Fruit fly (Drosophila melanogaster) whole organism, embryonic: Measurements from ENCODE around the gene cher.

Source experiments
- Adf1 ChIP-seq: fragments of 200-800 bp; sonication (Bioruptor generic); IDR thresholded peaks from 2 replicates; pipeline ENCODE4 v1.3.6; 2022; ENCODE audit warnings: missing biosample characterization, missing genetic modification characterization
- CG10209 ChIP-seq: fragments of 200-800 bp; sonication (Bioruptor generic); optimal IDR thresholded peaks from 3 replicates; lab custom pipeline; 2017; ENCODE audit warnings: missing biosample characterization, mild to moderate bottlenecking, missing genetic modification characterization, missing genetic modification reagents
- CG10274 ChIP-seq: fragments of 200-800 bp; sonication (Bioruptor generic); optimal IDR thresholded peaks from 3 replicates; lab custom pipeline; 2017; ENCODE audit warnings: missing biosample characterization, mild to moderate bottlenecking, missing genetic modification characterization
- CG1233 ChIP-seq: fragments of 200-800 bp; sonication (Bioruptor generic); optimal IDR thresholded peaks from 4 replicates; lab custom pipeline; 2018; ENCODE audit warnings: missing biosample characterization, mild to moderate bottlenecking, missing genetic modification characterization
- CG12659 ChIP-seq: fragments of 200-800 bp; sonication (Bioruptor generic); optimal IDR thresholded peaks from 3 replicates; lab custom pipeline; 2017; ENCODE audit warnings: mild to moderate bottlenecking, missing biosample characterization, missing genetic modification reagents, missing genetic modification characterization
- CG15269 ChIP-seq: fragments of 200-800 bp; sonication (Bioruptor generic); optimal IDR thresholded peaks from 2 replicates; lab custom pipeline; 2018; ENCODE audit warnings: missing biosample characterization, mild to moderate bottlenecking, missing genetic modification characterization, moderate library complexity
- CG1602 ChIP-seq: fragments of 200-800 bp; sonication (Bioruptor generic); optimal IDR thresholded peaks from 3 replicates; lab custom pipeline; 2016; ENCODE audit warnings: missing biosample characterization, missing genetic modification characterization
- CG2889 ChIP-seq: fragments of 200-800 bp; sonication (Bioruptor generic); IDR thresholded peaks from 3 replicates; pipeline ENCODE4 v1.3.6; 2022; ENCODE audit warnings: missing biosample characterization, missing genetic modification characterization
- CG30403 ChIP-seq: fragments of 200-800 bp; sonication (Bioruptor generic); optimal IDR thresholded peaks from 3 replicates; lab custom pipeline; 2016; ENCODE audit warnings: missing biosample characterization, missing genetic modification characterization
- CG3163 ChIP-seq: fragments of 200-800 bp; sonication (Bioruptor generic); optimal IDR thresholded peaks from 3 replicates; lab custom pipeline; 2016; ENCODE audit warnings: missing biosample characterization, missing genetic modification characterization
- CG3726 ChIP-seq: fragments of 200-800 bp; sonication (Bioruptor generic); IDR thresholded peaks from 3 replicates; pipeline ENCODE4, ENCODE4 v1.3.6; 2022; ENCODE audit warnings: missing biosample characterization, missing genetic modification characterization
- CG8089 ChIP-seq: fragments of 200-800 bp; sonication (Bioruptor generic); optimal IDR thresholded peaks from 3 replicates; lab custom pipeline; 2016; ENCODE audit warnings: missing biosample characterization, missing genetic modification characterization
- D19B ChIP-seq: fragments of 200-800 bp; sonication (Bioruptor generic); optimal IDR thresholded peaks from 2 replicates; lab custom pipeline; 2017; ENCODE audit warnings: missing biosample characterization, mild to moderate bottlenecking, missing genetic modification characterization
- Dbx ChIP-seq: fragments of 200-800 bp; sonication (Bioruptor generic); IDR thresholded peaks from 3 replicates; pipeline ENCODE4 v1.3.6; 2022; ENCODE audit warnings: missing biosample characterization, missing genetic modification characterization
- E2f2 ChIP-seq: fragments of 200-800 bp; sonication (Bioruptor generic); IDR thresholded peaks from 2 replicates; pipeline ENCODE4 v1.3.6; 2022; ENCODE audit warnings: missing biosample characterization, missing genetic modification characterization
- HmgZ ChIP-seq: fragments of 200-800 bp; sonication (Bioruptor generic); optimal IDR thresholded peaks from 2 replicates; lab custom pipeline; 2018; ENCODE audit warnings: missing biosample characterization, mild to moderate bottlenecking, missing genetic modification characterization
- Hmr ChIP-seq: fragments of 200-800 bp; sonication (Bioruptor generic); optimal IDR thresholded peaks from 3 replicates; lab custom pipeline; 2017; ENCODE audit warnings: mild to moderate bottlenecking, missing biosample characterization, missing genetic modification reagents, missing genetic modification characterization
- Myb ChIP-seq: fragments of 200-800 bp; sonication (Bioruptor generic); optimal IDR thresholded peaks from 2 replicates; lab custom pipeline; 2016; ENCODE audit warnings: missing biosample characterization, missing genetic modification characterization
- NFAT ChIP-seq: fragments of 200-800 bp; sonication (Bioruptor generic); IDR thresholded peaks from 2 replicates; pipeline ENCODE4 v1.3.6; 2022; ENCODE audit warnings: missing biosample characterization, missing genetic modification characterization
- NfI ChIP-seq: fragments of 200-800 bp; sonication (Bioruptor generic); optimal IDR thresholded peaks from 3 replicates; lab custom pipeline; 2018; ENCODE audit warnings: missing biosample characterization, mild to moderate bottlenecking, missing genetic modification characterization, moderate library complexity
- Oli ChIP-seq: fragments of 200-800 bp; sonication (Bioruptor generic); optimal IDR thresholded peaks from 2 replicates; lab custom pipeline; 2018; ENCODE audit warnings: missing biosample characterization, mild to moderate bottlenecking, missing genetic modification characterization, moderate library complexity
- Rfx ChIP-seq: fragments of 200-800 bp; sonication (Bioruptor generic); IDR thresholded peaks from 2 replicates; pipeline ENCODE4 v1.3.6; 2022; ENCODE audit warnings: missing biosample characterization, missing genetic modification characterization
- Scr ChIP-seq: fragments of 200-800 bp; sonication (Bioruptor generic); IDR thresholded peaks from 2 replicates; pipeline ENCODE4 v1.3.6; 2022; ENCODE audit warnings: missing biosample characterization, missing genetic modification characterization; ENCODE audit not compliant: partially characterized antibody
- Xrp1 ChIP-seq: fragments of 200-800 bp; sonication (Bioruptor generic); IDR thresholded peaks from 2 replicates; pipeline ENCODE4 v1.3.6; 2022; ENCODE audit warnings: missing biosample characterization, missing genetic modification characterization
- ap ChIP-seq: fragments of 200-800 bp; sonication (Bioruptor generic); IDR thresholded peaks from 2 replicates; pipeline ENCODE4 v1.3.6; 2022; ENCODE audit warnings: missing biosample characterization, missing genetic modification characterization
- bab2 ChIP-seq: fragments of 200-800 bp; sonication (Bioruptor generic); optimal IDR thresholded peaks from 2 replicates; lab custom pipeline; 2016; ENCODE audit warnings: missing biosample characterization, missing genetic modification characterization
- bbx ChIP-seq: fragments of 200-800 bp; sonication (Bioruptor generic); IDR thresholded peaks from 2 replicates; pipeline ENCODE4 v1.3.6; 2022; ENCODE audit warnings: missing biosample characterization, missing genetic modification characterization; ENCODE audit not compliant: partially characterized antibody
- br ChIP-seq: fragments of >200 bp; optimal IDR thresholded peaks from 2 replicates; lab custom pipeline; 2017
- dimm ChIP-seq: fragments of 200-800 bp; sonication (Bioruptor generic); IDR thresholded peaks from 2 replicates; pipeline ENCODE4 v1.3.6; 2022; ENCODE audit warnings: missing biosample characterization, missing genetic modification characterization
- dmrt11E ChIP-seq: fragments of 200-800 bp; sonication (Bioruptor generic); optimal IDR thresholded peaks from 3 replicates; lab custom pipeline; 2018; ENCODE audit warnings: missing biosample characterization, mild to moderate bottlenecking, missing genetic modification characterization, moderate library complexity
- exex ChIP-seq: fragments of 200-800 bp; sonication (Bioruptor generic); optimal IDR thresholded peaks from 4 replicates; lab custom pipeline; 2018; ENCODE audit warnings: missing biosample characterization, mild to moderate bottlenecking, missing genetic modification characterization, moderate library complexity
- gcm ChIP-seq: fragments of 200-800 bp; sonication (Bioruptor generic); optimal IDR thresholded peaks from 2 replicates; lab custom pipeline; 2019; ENCODE audit warnings: missing biosample characterization, mild to moderate bottlenecking, missing genetic modification characterization, moderate library complexity
- gem ChIP-seq: fragments of 200-800 bp; sonication (Bioruptor generic); optimal IDR thresholded peaks from 2 replicates; lab custom pipeline; 2019; ENCODE audit warnings: missing biosample characterization, mild to moderate bottlenecking, missing genetic modification characterization, moderate library complexity
- gsb-n ChIP-seq: fragments of 200-800 bp; sonication (Bioruptor generic); optimal IDR thresholded peaks from 3 replicates; lab custom pipeline; 2018; ENCODE audit warnings: missing biosample characterization, mild to moderate bottlenecking, missing genetic modification characterization
- lbe ChIP-seq: fragments of 200-800 bp; sonication (Bioruptor generic); optimal IDR thresholded peaks from 2 replicates; lab custom pipeline; 2016; ENCODE audit warnings: missing biosample characterization, mild to moderate bottlenecking, missing genetic modification characterization
- mirr ChIP-seq: fragments of 200-800 bp; sonication (Bioruptor generic); optimal IDR thresholded peaks from 3 replicates; lab custom pipeline; 2018; ENCODE audit warnings: missing biosample characterization, mild to moderate bottlenecking, missing genetic modification characterization
- nerfin-1 ChIP-seq: fragments of 200-800 bp; sonication (Bioruptor generic); optimal IDR thresholded peaks from 3 replicates; lab custom pipeline; 2019; ENCODE audit warnings: missing biosample characterization, mild to moderate bottlenecking, missing genetic modification characterization, moderate library complexity
- nerfin-2 ChIP-seq: fragments of 200-800 bp; sonication (Bioruptor generic); IDR thresholded peaks from 2 replicates; pipeline ENCODE4 v1.3.6; 2022; ENCODE audit warnings: missing biosample characterization, missing genetic modification characterization; ENCODE audit not compliant: partially characterized antibody
- rib ChIP-seq: fragments of 200-800 bp; sonication (Bioruptor generic); IDR thresholded peaks from 2 replicates; pipeline ENCODE4 v1.3.6; 2022; ENCODE audit warnings: missing biosample characterization, missing genetic modification characterization
- row ChIP-seq: fragments of 200-800 bp; sonication (Bioruptor generic); IDR thresholded peaks from 3 replicates; pipeline ENCODE4 v1.3.6; 2022; ENCODE audit warnings: missing biosample characterization, missing genetic modification characterization
- schlank ChIP-seq: fragments of 200-800 bp; sonication (Bioruptor generic); optimal IDR thresholded peaks from 2 replicates; lab custom pipeline; 2018; ENCODE audit warnings: missing biosample characterization, mild to moderate bottlenecking, missing genetic modification characterization
- seq ChIP-seq: fragments of 200-800 bp; sonication (Bioruptor generic); IDR thresholded peaks from 2 replicates; pipeline ENCODE4 v1.3.6; 2022; ENCODE audit warnings: missing biosample characterization, missing genetic modification characterization
- slbo ChIP-seq: fragments of 200-800 bp; sonication (Bioruptor generic); IDR thresholded peaks from 2 replicates; pipeline ENCODE4 v1.3.6; 2022; ENCODE audit warnings: missing biosample characterization, missing genetic modification characterization
- slou ChIP-seq: fragments of 200-800 bp; sonication (Bioruptor generic); optimal IDR thresholded peaks from 3 replicates; lab custom pipeline; 2016; ENCODE audit warnings: missing biosample characterization, missing genetic modification characterization
- tin ChIP-seq: fragments of 200-800 bp; sonication (Bioruptor generic); optimal IDR thresholded peaks from 3 replicates; lab custom pipeline; 2016; ENCODE audit warnings: missing biosample characterization, missing genetic modification characterization
- toy ChIP-seq: fragments of 200-800 bp; sonication (Bioruptor generic); IDR thresholded peaks from 2 replicates; pipeline ENCODE4 v1.3.6; 2022; ENCODE audit warnings: missing biosample characterization, missing genetic modification characterization
- wek ChIP-seq: fragments of 200-800 bp; sonication (Bioruptor generic); optimal IDR thresholded peaks from 3 replicates; lab custom pipeline; 2018; ENCODE audit warnings: missing biosample characterization, mild to moderate bottlenecking, missing genetic modification characterization, moderate library complexity
- zfh1 ChIP-seq: fragments of 200-800 bp; sonication (Bioruptor generic); IDR thresholded peaks from 3 replicates; pipeline ENCODE4 v1.3.6; 2022; ENCODE audit warnings: missing biosample characterization, missing genetic modification characterization
- zfh2 ChIP-seq: fragments of 200-800 bp; sonication (Bioruptor generic); optimal IDR thresholded peaks from 2 replicates; lab custom pipeline; 2016; ENCODE audit warnings: missing biosample characterization, missing genetic modification characterization

Gene cher

dm6 chr3R:17078961-17079858, 46.0 kb downstream of the cher start (continued):
- TF ChIP-seq CG15269 (tag; lab: Kevin White, UChicago) (no peak), Myb (no peak), CG2889 (GFP tag; lab: Robert Waterston, UW) (no peak), E2f2 (no peak), CG8089 (GFP tag; lab: Kevin White, UChicago) (no peak), lbe (GFP tag; lab: Kevin White, UChicago) (no peak), toy (no peak), CG10274 (no peak), nerfin-1 (peak; percentile 56), bbx (no peak), gsb-n (tag; lab: Kevin White, UChicago) (no peak), CG10209 (no peak), CG1602 (GFP tag; lab: Kevin White, UChicago) (no peak), bab2 (GFP tag; lab: Kevin White, UChicago) (no peak), tin (GFP tag; lab: Kevin White, UChicago) (no peak), Oli (tag; lab: Kevin White, UChicago) (no peak), schlank (tag; lab: Kevin White, UChicago) (peak; percentile 25), Dbx (GFP tag; lab: Robert Waterston, UW) (peak; percentile 24; the same call in 1 of the 3 replicates), NFAT (peak; percentile 42; the same call in 1 of the 2 replicates), slou (no peak), rib (GFP tag; lab: Robert Waterston, UW) (0 out of 2 replicates have a peak, but pooled peaks have one; percentile 60), gem (tag; lab: Kevin White, UChicago) (no peak), exex (tag; lab: Kevin White, UChicago) (peak; percentile 5), Adf1 (GFP tag; lab: Robert Waterston, UW) (no peak), wek (peak; percentile 73), CG1233 (GFP tag; lab: Kevin White, UChicago) (peak; percentile 20), Hmr (peak; percentile 2), ap (GFP tag; lab: Robert Waterston, UW) (no peak), Xrp1 (GFP tag; lab: Robert Waterston, UW) (peak; percentile 36; the same call in 1 of the 2 replicates), NfI (GFP tag; lab: Kevin White, UChicago) (no peak), CG30403 (GFP tag; lab: Kevin White, UChicago) (no peak), zfh2 (GFP tag; lab: Kevin White, UChicago) (no peak), CG3163 (GFP tag; lab: Kevin White, UChicago) (no peak), dimm (GFP tag; lab: Robert Waterston, UW) (no peak), gcm (GFP tag; lab: Kevin White, UChicago) (peak; percentile 82), Scr (GFP tag; lab: Robert Waterston, UW) (no peak), row (GFP tag; lab: Robert Waterston, UW) (peak; percentile 29; the same call in 1 of the 3 replicates), seq (GFP tag; lab: Robert Waterston, UW) (peak; percentile 7; the same call in 1 of the 2 replicates), D19B (no peak), mirr (GFP tag; lab: Kevin White, UChicago) (peak; percentile 78), zfh1 (GFP tag; lab: Robert Waterston, UW) (0 out of 3 replicates have a peak, but pooled peaks have one; percentile 29), slbo (GFP tag; lab: Robert Waterston, UW) (no peak), br (no peak), CG3726 (GFP tag; lab: Robert Waterston, UW) (no peak), nerfin-2 (GFP tag; lab: Robert Waterston, UW) (no peak), HmgZ (tag; lab: Kevin White, UChicago) (peak; percentile 45), dmrt11E (tag; lab: Kevin White, UChicago) (peak; percentile 34), Rfx (peak; percentile 35; the same call in 1 of the 2 replicates), CG12659 (GFP tag; lab: Kevin White, UChicago) (no peak)
